Fruit fly (Drosophila melanogaster): ENCODE data around the gene CG6765.

dm6 chr3L:8514768-8515167, 2.2 kb downstream of the CG6765 start, which contains the start of gene CG6683:
- TF ChIP-seq CG8478 (optimal IDR thresholded peaks at IDR 0.05) (no peak), CTCF (optimal IDR thresholded peaks at IDR 0.05) (no peak)
